Fruit fly (Drosophila melanogaster): Measurements from ENCODE around the gene CG42540.

dm6 chr3L:4627012-4627411 lies 71.1 kb downstream of the CG42540 start:
- no peak for TF ChIP-seq psq (optimal IDR thresholded peaks at IDR 0.05)
- no peak for TF ChIP-seq CG8478 (optimal IDR thresholded peaks at IDR 0.05)
- TF ChIP-seq pan (optimal IDR thresholded peaks at IDR 0.05), result no peak
- no peak for TF ChIP-seq EcR (GFP tag; optimal IDR thresholded peaks at IDR 0.05)
- TF ChIP-seq Dll (optimal IDR thresholded peaks at IDR 0.05), result no peak

Measured in whole organism.